Fruit fly (Drosophila melanogaster) whole organism, embryonic: ENCODE measurements around the gene Slimp.

Experiments
- Asciz ChIP-seq: fragments of 200-800 bp; sonication (Bioruptor generic); optimal IDR thresholded peaks from 2 replicates; lab custom pipeline; 2017; ENCODE audit warnings: missing biosample characterization, mild to moderate bottlenecking, missing genetic modification characterization, missing genetic modification reagents
- Atf3 ChIP-seq: fragments of 200-800 bp; sonication (Bioruptor generic); optimal IDR thresholded peaks from 3 replicates; lab custom pipeline; 2016; ENCODE audit warnings: missing biosample characterization, missing genetic modification characterization
- Bgb ChIP-seq: fragments of 200-800 bp; sonication (Bioruptor generic); IDR thresholded peaks from 2 replicates; pipeline ENCODE4 v1.3.6; 2022; ENCODE audit warnings: missing biosample characterization, missing genetic modification characterization; ENCODE audit not compliant: partially characterized antibody
- BtbVII ChIP-seq: fragments of 200-800 bp; sonication (Bioruptor generic); optimal IDR thresholded peaks from 3 replicates; lab custom pipeline; 2017; ENCODE audit warnings: missing biosample characterization, mild to moderate bottlenecking, missing genetic modification characterization
- CG10209 ChIP-seq: fragments of 200-800 bp; sonication (Bioruptor generic); optimal IDR thresholded peaks from 3 replicates; lab custom pipeline; 2017; ENCODE audit warnings: missing biosample characterization, mild to moderate bottlenecking, missing genetic modification characterization, missing genetic modification reagents
- CG15011 ChIP-seq: fragments of 200-800 bp; sonication (Bioruptor generic); optimal IDR thresholded peaks from 3 replicates; lab custom pipeline; 2018; ENCODE audit warnings: missing biosample characterization, mild to moderate bottlenecking, missing genetic modification characterization
- CG17612 ChIP-seq: fragments of 200-800 bp; sonication (Bioruptor generic); IDR thresholded peaks from 2 replicates; pipeline ENCODE4 v1.3.6; 2022; ENCODE audit warnings: missing biosample characterization, missing genetic modification characterization
- CG17829 ChIP-seq: fragments of 200-800 bp; optimal IDR thresholded peaks from 2 replicates; lab custom pipeline; 2019; ENCODE audit warnings: missing biosample characterization, mild to moderate bottlenecking, missing genetic modification characterization, moderate library complexity
- CG17912 ChIP-seq: fragments of 200-800 bp; sonication (Bioruptor generic); optimal IDR thresholded peaks from 2 replicates; lab custom pipeline; 2018; ENCODE audit warnings: missing biosample characterization, mild to moderate bottlenecking, missing genetic modification characterization
- CG18764 ChIP-seq: fragments of 200-800 bp; sonication (Bioruptor generic); optimal IDR thresholded peaks from 3 replicates; lab custom pipeline; 2016; ENCODE audit warnings: missing biosample characterization, missing genetic modification characterization
- CG2199 ChIP-seq: fragments of 200-800 bp; sonication (Bioruptor generic); IDR thresholded peaks from 3 replicates; pipeline ENCODE4 v1.3.6; 2022; ENCODE audit warnings: missing biosample characterization, missing genetic modification characterization
- CG2875 ChIP-seq: fragments of 200-800 bp; sonication (Bioruptor generic); optimal IDR thresholded peaks from 2 replicates; lab custom pipeline; 2017; ENCODE audit warnings: missing biosample characterization, mild to moderate bottlenecking, missing genetic modification characterization, missing genetic modification reagents
- CG31365 ChIP-seq: fragments of 200-800 bp; sonication (Bioruptor generic); optimal IDR thresholded peaks from 2 replicates; lab custom pipeline; 2018; ENCODE audit warnings: missing biosample characterization, mild to moderate bottlenecking, missing genetic modification characterization
- CG31441 ChIP-seq: fragments of 200-800 bp; sonication (Bioruptor generic); IDR thresholded peaks from 2 replicates; pipeline ENCODE4 v1.3.6; 2022; ENCODE audit warnings: missing biosample characterization, missing genetic modification characterization
- CG33213 ChIP-seq: fragments of 200-800 bp; sonication (Bioruptor generic); optimal IDR thresholded peaks from 3 replicates; lab custom pipeline; 2016; ENCODE audit warnings: missing biosample characterization, missing genetic modification characterization
- CG4707 ChIP-seq: fragments of 200-800 bp; sonication (Bioruptor generic); optimal IDR thresholded peaks from 2 replicates; lab custom pipeline; 2018; ENCODE audit warnings: missing biosample characterization, mild to moderate bottlenecking, missing genetic modification characterization, moderate library complexity
- CG6272 ChIP-seq: fragments of 200-800 bp; sonication (Bioruptor generic); IDR thresholded peaks from 2 replicates; pipeline ENCODE4 v1.3.6; 2022; ENCODE audit warnings: missing biosample characterization, missing genetic modification characterization
- CG6791 ChIP-seq: fragments of 200-800 bp; sonication (Bioruptor generic); IDR thresholded peaks from 3 replicates; pipeline ENCODE4 v1.3.6; 2022; ENCODE audit warnings: missing biosample characterization, missing genetic modification characterization; ENCODE audit not compliant: partially characterized antibody
- CG7556 ChIP-seq: fragments of 200-800 bp; sonication (Bioruptor generic); optimal IDR thresholded peaks from 2 replicates; lab custom pipeline; 2017; ENCODE audit warnings: missing biosample characterization, mild to moderate bottlenecking, missing genetic modification characterization
- CG9727 ChIP-seq: fragments of 200-800 bp; sonication (Bioruptor generic); optimal IDR thresholded peaks from 3 replicates; lab custom pipeline; 2017; ENCODE audit warnings: missing biosample characterization, mild to moderate bottlenecking, missing genetic modification characterization
- CG9817 ChIP-seq: fragments of 200-800 bp; sonication (Bioruptor generic); optimal IDR thresholded peaks from 2 replicates; lab custom pipeline; 2018; ENCODE audit warnings: missing biosample characterization, mild to moderate bottlenecking, missing genetic modification characterization, moderate library complexity
- Dad ChIP-seq: fragments of 200-800 bp; sonication (Bioruptor generic); optimal IDR thresholded peaks from 3 replicates; lab custom pipeline; 2016; ENCODE audit warnings: missing biosample characterization, missing genetic modification characterization
- Dref ChIP-seq: fragments of 200-800 bp; sonication (Bioruptor generic); IDR thresholded peaks from 2 replicates; pipeline ENCODE4 v1.3.6; 2022; ENCODE audit warnings: missing biosample characterization, missing genetic modification characterization
- Ets97D ChIP-seq: fragments of 200-800 bp; sonication (Bioruptor generic); optimal IDR thresholded peaks from 3 replicates; lab custom pipeline; 2016; ENCODE audit warnings: missing biosample characterization, missing genetic modification characterization
- Fer2 ChIP-seq: fragments of 200-800 bp; sonication (Bioruptor generic); optimal IDR thresholded peaks from 2 replicates; lab custom pipeline; 2018; ENCODE audit warnings: missing biosample characterization, mild to moderate bottlenecking, missing genetic modification characterization, moderate library complexity
- HLHmδ ChIP-seq: fragments of 200-800 bp; sonication (Bioruptor generic); optimal IDR thresholded peaks from 2 replicates; lab custom pipeline; 2018; ENCODE audit warnings: missing biosample characterization, mild to moderate bottlenecking, missing genetic modification characterization, moderate library complexity
- Hand ChIP-seq: fragments of 200-800 bp; sonication (Bioruptor generic); optimal IDR thresholded peaks from 2 replicates; lab custom pipeline; 2017; ENCODE audit warnings: mild to moderate bottlenecking, missing biosample characterization, missing genetic modification reagents, missing genetic modification characterization
- Hey ChIP-seq: fragments of 200-800 bp; sonication (Bioruptor generic); optimal IDR thresholded peaks from 3 replicates; lab custom pipeline; 2018; ENCODE audit warnings: missing biosample characterization, mild to moderate bottlenecking, missing genetic modification characterization
- Lim3 ChIP-seq: fragments of 200-800 bp; sonication (Bioruptor generic); IDR thresholded peaks from 2 replicates; pipeline ENCODE4 v1.3.6; 2022; ENCODE audit warnings: missing biosample characterization, missing genetic modification characterization
- Lpt ChIP-seq: fragments of >200 bp; optimal IDR thresholded peaks from 2 replicates; lab custom pipeline; 2018; ENCODE audit warnings: missing biosample characterization, missing genetic modification characterization
- MESR4 ChIP-seq: fragments of 200-800 bp; sonication (Bioruptor generic); optimal IDR thresholded peaks from 2 replicates; lab custom pipeline; 2018; ENCODE audit warnings: missing biosample characterization, mild to moderate bottlenecking, missing genetic modification characterization, moderate library complexity
- Max ChIP-seq: fragments of 200-800 bp; sonication (Bioruptor generic); optimal IDR thresholded peaks from 2 replicates; lab custom pipeline; 2016; ENCODE audit warnings: missing biosample characterization, mild to moderate bottlenecking, missing genetic modification characterization
- Opbp ChIP-seq: fragments of 200-800 bp; sonication (Bioruptor generic); IDR thresholded peaks from 3 replicates; pipeline ENCODE4 v1.3.6; 2022; ENCODE audit warnings: missing biosample characterization, missing genetic modification characterization; ENCODE audit not compliant: partially characterized antibody
- Six4 ChIP-seq: fragments of 200-800 bp; sonication (Bioruptor generic); optimal IDR thresholded peaks from 2 replicates; lab custom pipeline; 2016; ENCODE audit warnings: missing biosample characterization, missing genetic modification characterization
- Usf ChIP-seq: fragments of 200-800 bp; sonication (Bioruptor generic); optimal IDR thresholded peaks from 2 replicates; lab custom pipeline; 2017; ENCODE audit warnings: missing genotype, missing biosample characterization, missing genetic modification characterization
- cad ChIP-seq: fragments of >200 bp; optimal IDR thresholded peaks from 2 replicates; lab custom pipeline; 2017; ENCODE audit warnings: missing biosample characterization, missing genetic modification characterization
- caup ChIP-seq: fragments of 200-800 bp; sonication (Bioruptor generic); optimal IDR thresholded peaks from 3 replicates; lab custom pipeline; 2017; ENCODE audit warnings: missing biosample characterization, mild to moderate bottlenecking, missing genetic modification characterization, moderate library complexity; ENCODE audit not compliant: severe bottlenecking
- chn ChIP-seq: fragments of 200-800 bp; sonication (Bioruptor generic); optimal IDR thresholded peaks from 2 replicates; lab custom pipeline; 2016; ENCODE audit warnings: missing biosample characterization, missing genetic modification characterization
- eve ChIP-seq, 2 experiments: fragments of >200 bp; optimal IDR thresholded peaks; 2 replicates each; lab custom pipeline; 2017; ENCODE audit warnings: missing biosample characterization in 2 of 2, missing genetic modification characterization in 2 of 2
- eyg ChIP-seq: fragments of 200-800 bp; sonication (Bioruptor generic); optimal IDR thresholded peaks from 3 replicates; lab custom pipeline; 2016; ENCODE audit warnings: missing biosample characterization, missing genetic modification characterization
- grau ChIP-seq: fragments of 200-800 bp; optimal IDR thresholded peaks from 3 replicates; lab custom pipeline; 2019; ENCODE audit warnings: missing biosample characterization, mild to moderate bottlenecking, missing genetic modification characterization, moderate library complexity
- knrl ChIP-seq: fragments of 200-800 bp; sonication (Bioruptor generic); IDR thresholded peaks from 3 replicates; pipeline ENCODE4 v1.3.6; 2022; ENCODE audit warnings: missing biosample characterization, missing genetic modification characterization; ENCODE audit not compliant: partially characterized antibody
- nau ChIP-seq: fragments of 200-800 bp; sonication (Bioruptor generic); optimal IDR thresholded peaks from 3 replicates; lab custom pipeline; 2017; ENCODE audit warnings: missing biosample characterization, mild to moderate bottlenecking, missing genetic modification characterization, missing genetic modification reagents
- nerfin-2 ChIP-seq: fragments of 200-800 bp; sonication (Bioruptor generic); IDR thresholded peaks from 2 replicates; pipeline ENCODE4 v1.3.6; 2022; ENCODE audit warnings: missing biosample characterization, missing genetic modification characterization; ENCODE audit not compliant: partially characterized antibody
- pita ChIP-seq: fragments of 200-800 bp; sonication (Bioruptor generic); optimal IDR thresholded peaks from 2 replicates; lab custom pipeline; 2017; ENCODE audit warnings: missing biosample characterization, mild to moderate bottlenecking, missing genetic modification characterization
- repo ChIP-seq: fragments of 200-800 bp; sonication (Bioruptor generic); optimal IDR thresholded peaks from 2 replicates; lab custom pipeline; 2016; ENCODE audit warnings: missing biosample characterization, missing genetic modification characterization
- sd ChIP-seq: fragments of 200-800 bp; sonication (Bioruptor generic); optimal IDR thresholded peaks from 3 replicates; lab custom pipeline; 2018; ENCODE audit warnings: missing biosample characterization, mild to moderate bottlenecking, missing genetic modification characterization, moderate library complexity
- seq ChIP-seq: fragments of 200-800 bp; sonication (Bioruptor generic); IDR thresholded peaks from 2 replicates; pipeline ENCODE4 v1.3.6; 2022; ENCODE audit warnings: missing biosample characterization, missing genetic modification characterization
- tap ChIP-seq: fragments of 200-800 bp; optimal IDR thresholded peaks from 3 replicates; lab custom pipeline; 2019; ENCODE audit warnings: missing biosample characterization, mild to moderate bottlenecking, missing genetic modification characterization, moderate library complexity
- wdn ChIP-seq: fragments of 200-800 bp; sonication (Bioruptor generic); IDR thresholded peaks from 2 replicates; pipeline ENCODE4 v1.3.6; 2022; ENCODE audit warnings: missing biosample characterization, missing genetic modification characterization
- wek ChIP-seq: fragments of 200-800 bp; sonication (Bioruptor generic); optimal IDR thresholded peaks from 3 replicates; lab custom pipeline; 2018; ENCODE audit warnings: missing biosample characterization, mild to moderate bottlenecking, missing genetic modification characterization, moderate library complexity

The Slimp gene

DNA sequence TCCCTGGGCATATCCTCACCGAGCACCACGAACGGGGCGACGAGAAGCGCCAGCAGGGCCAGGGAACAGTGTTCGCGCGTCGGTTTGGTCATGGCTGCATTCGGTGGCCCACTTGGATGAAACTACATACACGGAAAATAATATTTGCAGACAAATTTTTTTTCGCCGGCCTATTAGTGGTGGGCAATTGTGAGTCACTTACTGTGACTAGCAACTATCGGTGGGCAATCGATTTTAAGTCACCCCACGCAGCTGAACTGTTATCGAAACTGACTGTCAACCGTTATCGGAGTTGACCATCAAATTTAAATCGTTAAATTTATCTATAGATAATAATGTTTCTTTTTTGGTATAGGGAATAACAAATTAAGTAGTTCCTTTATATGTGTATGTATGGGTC, 20.6 kb upstream of the Slimp start, which contains the start of gene CG5510 (continued):
- TF ChIP-seq CG2199 (GFP tag; lab: Robert Waterston, UW) (no peak), MESR4 (GFP tag; lab: Kevin White, UChicago) (peak; percentile 90), Ets97D (peak; percentile 84), Bgb (GFP tag; lab: Robert Waterston, UW) (peak; percentile 99), CG15011 (GFP tag; lab: Kevin White, UChicago) (no peak), Fer2 (tag; lab: Kevin White, UChicago) (no peak), CG10209 (GFP tag; lab: Kevin White, UChicago) (peak; percentile 15), chn (peak; percentile 62), Max (peak; percentile 54), nau (GFP tag; lab: Kevin White, UChicago) (no peak), eyg (GFP tag; lab: Kevin White, UChicago) (peak; percentile 39), Lim3 (GFP tag; lab: Robert Waterston, UW) (no peak), Asciz (no peak), Hand (GFP tag; lab: Kevin White, UChicago) (no peak), CG17912 (GFP tag; lab: Kevin White, UChicago) (no peak), CG17829 (peak; percentile 71), HLHmδ (GFP tag; lab: Kevin White, UChicago) (no peak), CG31365 (tag; lab: Kevin White, UChicago) (no peak), CG9817 (tag; lab: Kevin White, UChicago) (peak; percentile 56), knrl (GFP tag; lab: Robert Waterston, UW) (peak; percentile 95), Opbp (GFP tag; lab: Robert Waterston, UW) (peak; percentile 97), Dad (GFP tag; lab: Kevin White, UChicago) (peak; percentile 69), wek (GFP tag; lab: Kevin White, UChicago) (no peak), caup (GFP tag; lab: Kevin White, UChicago) (peak; percentile 68), Hey (no peak), sd (tag; lab: Kevin White, UChicago) (peak; percentile 32), CG6791 (GFP tag; lab: Robert Waterston, UW) (peak; percentile 99), eve (GFP tag; optimal IDR thresholded peaks at IDR 0.05; lab: Kevin White, UChicago) (no peak), BtbVII (GFP tag; lab: Kevin White, UChicago) (no peak), grau (tag; lab: Kevin White, UChicago) (peak; percentile 53), CG6272 (peak; percentile 32; the same call in 1 of the 2 replicates), Six4 (no peak), seq (GFP tag; lab: Robert Waterston, UW) (no peak), Usf (GFP tag; lab: Kevin White, UChicago) (no peak), CG7556 (GFP tag; lab: Kevin White, UChicago) (no peak), CG2875 (GFP tag; lab: Kevin White, UChicago) (no peak), pita (GFP tag; lab: Kevin White, UChicago) (no peak), CG17612 (GFP tag; lab: Robert Waterston, UW) (no peak), CG9727 (GFP tag; lab: Kevin White, UChicago) (no peak), wdn (no peak), Atf3 (GFP tag; lab: Kevin White, UChicago) (peak; percentile 9), CG18764 (GFP tag; lab: Kevin White, UChicago) (peak; percentile 3), CG4707 (no peak), nerfin-2 (GFP tag; lab: Robert Waterston, UW) (peak; percentile 98), repo (GFP tag; lab: Kevin White, UChicago) (peak; percentile 18), CG31441 (GFP tag; lab: Robert Waterston, UW) (peak; percentile 91), Lpt (GFP tag; lab: Kevin White, UChicago) (no peak), cad (GFP tag; lab: Kevin White, UChicago) (no peak), CG33213 (GFP tag; lab: Kevin White, UChicago) (peak; percentile 11), Dref (peak; percentile 100), tap (tag; lab: Kevin White, UChicago) (no peak)
